Worm (Caenorhabditis elegans) whole organism, mixed stage, embryonic: ENCODE results near the gene rpb-4.
"Not testable (repeated sequence)": the region's sequence is repeated elsewhere in the genome, so short reads cannot be mapped to it uniquely, and the experiment has no call there.

Experiments used
- M03D4.4 ChIP-seq: sonication (generic microtip); optimal IDR thresholded peaks from 2 replicates; lab custom pipeline; 2017; ENCODE audit warnings: mild to moderate bottlenecking, missing genetic modification characterization, missing compliant biosample characterization
- bed-3 ChIP-seq: fragments of 200-800 bp; sonication (Bioruptor generic); optimal IDR thresholded peaks from 3 replicates; lab custom pipeline; 2018; ENCODE audit warnings: mild to moderate bottlenecking, missing genetic modification characterization, moderate library complexity, missing compliant biosample characterization
- blmp-1 ChIP-seq: fragments of 150-350 bp; optimal IDR thresholded peaks from 2 replicates; lab custom pipeline; 2014; ENCODE audit warnings: missing biosample characterization, missing genetic modification characterization
- ceh-39 ChIP-seq: fragments of 150-350 bp; optimal IDR thresholded peaks from 2 replicates; lab custom pipeline; 2014; ENCODE audit warnings: missing biosample characterization, missing genetic modification characterization
- ceh-43 ChIP-seq: fragments of 200-800 bp; sonication (Bioruptor generic); optimal IDR thresholded peaks from 2 replicates; lab custom pipeline; 2018; ENCODE audit warnings: mild to moderate bottlenecking, missing genetic modification characterization, moderate library complexity, missing compliant biosample characterization
- ces-1 ChIP-seq: fragments of 150-350 bp; optimal IDR thresholded peaks from 2 replicates; lab custom pipeline; 2014; ENCODE audit warnings: missing biosample characterization, missing genetic modification reagents, missing genetic modification characterization
- cnd-1 ChIP-seq: fragments of 200-800 bp; sonication (Bioruptor generic); optimal IDR thresholded peaks from 2 replicates; lab custom pipeline; 2018; ENCODE audit warnings: mild to moderate bottlenecking, missing genetic modification characterization, missing compliant biosample characterization
- drap-1 ChIP-seq: fragments of 200-800 bp; sonication (Bioruptor generic); optimal IDR thresholded peaks from 3 replicates; lab custom pipeline; 2018; ENCODE audit warnings: mild to moderate bottlenecking, missing genetic modification characterization, missing compliant biosample characterization
- elt-1 ChIP-seq: sonication (generic microtip); optimal IDR thresholded peaks from 2 replicates; lab custom pipeline; 2017; ENCODE audit warnings: missing genetic modification characterization, mild to moderate bottlenecking, missing compliant biosample characterization, antibody characterized with exemption, moderate library complexity, borderline replicate concordance; ENCODE audit not compliant: insufficient read depth
- elt-3 ChIP-seq: fragments of 150-350 bp; optimal IDR thresholded peaks from 2 replicates; lab custom pipeline; 2014; ENCODE audit warnings: missing biosample characterization, missing genetic modification characterization
- flh-1 ChIP-seq: fragments of 200-800 bp; sonication (Bioruptor generic); optimal IDR thresholded peaks from 2 replicates; lab custom pipeline; 2018; ENCODE audit warnings: mild to moderate bottlenecking, missing genetic modification characterization, moderate library complexity, missing compliant biosample characterization
- hlh-1 ChIP-seq: fragments of 150-350 bp; optimal IDR thresholded peaks from 2 replicates; lab custom pipeline; 2014; ENCODE audit warnings: missing biosample characterization, missing genetic modification reagents, missing genetic modification characterization
- lin-13 ChIP-seq: fragments of 150-350 bp; optimal IDR thresholded peaks from 2 replicates; lab custom pipeline; 2014; ENCODE audit warnings: missing biosample characterization, missing genetic modification characterization
- lin-32 ChIP-seq: fragments of 200-800 bp; sonication (Bioruptor generic); optimal IDR thresholded peaks from 2 replicates; lab custom pipeline; 2018; ENCODE audit warnings: mild to moderate bottlenecking, missing genetic modification characterization, missing compliant biosample characterization
- lsy-2 ChIP-seq: fragments of 150-350 bp; optimal IDR thresholded peaks from 2 replicates; lab custom pipeline; 2014; ENCODE audit warnings: missing biosample characterization, missing genetic modification characterization
- mab-5 ChIP-seq: fragments of 150-350 bp; optimal IDR thresholded peaks from 2 replicates; lab custom pipeline; 2014; ENCODE audit warnings: missing biosample characterization, missing genetic modification characterization
- mep-1 ChIP-seq: fragments of 150-350 bp; optimal IDR thresholded peaks from 2 replicates; lab custom pipeline; 2017; ENCODE audit warnings: missing biosample characterization, missing genetic modification reagents, missing genetic modification characterization, inconsistent platforms
- mls-2 ChIP-seq: sonication (generic microtip); optimal IDR thresholded peaks from 2 replicates; lab custom pipeline; 2016; ENCODE audit warnings: mild to moderate bottlenecking, missing genetic modification characterization, moderate library complexity, missing compliant biosample characterization
- nhr-12 ChIP-seq: fragments of 150-350 bp; optimal IDR thresholded peaks from 2 replicates; lab custom pipeline; 2014; ENCODE audit warnings: missing biosample characterization, missing genetic modification characterization
- nhr-2 ChIP-seq: fragments of 150-350 bp; optimal IDR thresholded peaks from 2 replicates; lab custom pipeline; 2014; ENCODE audit warnings: missing biosample characterization, missing genetic modification characterization
- nhr-28 ChIP-seq: fragments of 150-350 bp; optimal IDR thresholded peaks from 2 replicates; lab custom pipeline; 2014; ENCODE audit warnings: missing biosample characterization, missing genetic modification characterization
- pha-4 ChIP-seq: fragments of 150-350 bp; optimal IDR thresholded peaks from 2 replicates; lab custom pipeline; 2018; ENCODE audit warnings: missing biosample characterization, missing genetic modification reagents, missing genetic modification characterization
- sem-2 ChIP-seq: fragments of 200-800 bp; sonication (Bioruptor generic); optimal IDR thresholded peaks from 2 replicates; lab custom pipeline; 2018; ENCODE audit warnings: mild to moderate bottlenecking, missing genetic modification characterization, missing compliant biosample characterization
- snpc-4 ChIP-seq: fragments of 150-350 bp; optimal IDR thresholded peaks from 2 replicates; lab custom pipeline; 2014; ENCODE audit warnings: missing biosample characterization, missing genetic modification characterization
- sptf-1 ChIP-seq: sonication (generic microtip); optimal IDR thresholded peaks from 2 replicates; lab custom pipeline; 2017; ENCODE audit warnings: mild to moderate bottlenecking, missing genetic modification characterization, moderate library complexity, missing compliant biosample characterization
- tbx-8 ChIP-seq: fragments of 200-800 bp; sonication (Bioruptor generic); optimal IDR thresholded peaks from 2 replicates; lab custom pipeline; 2018; ENCODE audit warnings: mild to moderate bottlenecking, missing genetic modification characterization, moderate library complexity, missing compliant biosample characterization
- unc-120 ChIP-seq: sonication (generic microtip); optimal IDR thresholded peaks from 2 replicates; lab custom pipeline; 2017; ENCODE audit warnings: missing genetic modification characterization, missing compliant biosample characterization; ENCODE audit not compliant: poor library complexity, severe bottlenecking
- unc-39 ChIP-seq: fragments of 150-350 bp; optimal IDR thresholded peaks from 2 replicates; lab custom pipeline; 2014; ENCODE audit warnings: missing biosample characterization, missing genetic modification characterization
- unc-62 ChIP-seq: fragments of 150-350 bp; optimal IDR thresholded peaks from 2 replicates; lab custom pipeline; 2014; ENCODE audit warnings: missing biosample characterization, missing genetic modification reagents, missing genetic modification characterization
- zip-8 ChIP-seq: fragments of 150-350 bp; optimal IDR thresholded peaks from 2 replicates; lab custom pipeline; 2014; ENCODE audit warnings: missing biosample characterization, missing genetic modification characterization
- ztf-11 ChIP-seq: fragments of 150-350 bp; optimal IDR thresholded peaks from 2 replicates; lab custom pipeline; 2014; ENCODE audit warnings: missing biosample characterization, missing genetic modification characterization

Gene rpb-4

ce11 chrII:7368761-7369160, 5.5 kb upstream of the rpb-4 start, which contains the start of gene F43E2.6:
Gene F43E2.6 (minus strand): TSS chrII:7368861.
- TF ChIP-seq ztf-11 (tag; lab: Kevin White, UChicago) = no peak
- TF ChIP-seq lin-13 = no peak
- no peak for TF ChIP-seq ceh-39
- no peak for TF ChIP-seq hlh-1

- not testable (repeated sequence) for TF ChIP-seq M03D4.4, zip-8, mab-5 (tag; lab: Kevin White, UChicago)
Measured at ce11 chrII:7370195-7370594, 4.1 kb upstream of the rpb-4 start, which contains the start of gene F43E2.11. Gene F43E2.11 (minus strand): TSS chrII:7370295.

ce11 chrII:7374980-7375379, 685 bp downstream of the rpb-4 start, which contains the start of gene F43E2.1:
Gene F43E2.1 (plus strand): TSS chrII:7375280.
- TF ChIP-seq lin-32 (no peak), snpc-4 (no peak), hlh-1 (no peak), unc-39 (tag; lab: Kevin White, UChicago) (no peak), ztf-11 (tag; lab: Kevin White, UChicago) (no peak), mls-2 (no peak)

- TF ChIP-seq sem-2 (GFP tag; lab: Kevin White, UChicago) = no peak
- TF ChIP-seq ces-1 (GFP tag; lab: Kevin White, UChicago) = no peak
- no peak for TF ChIP-seq mab-5 (tag; lab: Kevin White, UChicago)
- no peak for TF ChIP-seq nhr-12 (tag; lab: Kevin White, UChicago)
- TF ChIP-seq mep-1 (tag; lab: Kevin White, UChicago) = no peak
- no peak for TF ChIP-seq nhr-28
- no peak for TF ChIP-seq lsy-2 (tag; lab: Kevin White, UChicago)
- no peak for TF ChIP-seq tbx-8 (GFP tag; lab: Kevin White, UChicago)
- TF ChIP-seq drap-1 (GFP tag; lab: Kevin White, UChicago) = no peak
- TF ChIP-seq elt-3 (tag; lab: Kevin White, UChicago) = no peak
- TF ChIP-seq lin-32 = no peak
Measured at ce11 chrII:7379021-7379420, 4.7 kb downstream of the rpb-4 start, which contains the start of gene C07D10.6. Gene C07D10.6 (plus strand): TSS chrII:7379321.

ce11 chrII:7381142-7381611, 6.9 kb downstream of the rpb-4 start, which contains the start of gene C07D10.5:
Gene C07D10.5 (plus strand): TSS chrII:7381561.
- peak; percentile 90 for TF ChIP-seq nhr-2 (tag; lab: Kevin White, UChicago)
- TF ChIP-seq mls-2 = no peak
- TF ChIP-seq ceh-39 = peak; percentile 25

ce11 chrII:7381947-7382346, 7.7 kb downstream of the rpb-4 start:
- TF ChIP-seq mls-2 (no peak), lin-32 (no peak), lin-13 (no peak), lsy-2 (tag; lab: Kevin White, UChicago) (no peak), ceh-43 (no peak), bed-3 (no peak), elt-3 (tag; lab: Kevin White, UChicago) (no peak), sptf-1 (tag; lab: Kevin White, UChicago) (no peak), pha-4 (tag; lab: Kevin White, UChicago) (no peak), flh-1 (GFP tag; lab: Kevin White, UChicago) (no peak), elt-1 (no peak), blmp-1 (tag; lab: Kevin White, UChicago) (no peak), ceh-39 (no peak), unc-120 (tag; lab: Kevin White, UChicago) (no peak), drap-1 (GFP tag; lab: Kevin White, UChicago) (no peak), mab-5 (tag; lab: Kevin White, UChicago) (no peak), nhr-2 (tag; lab: Kevin White, UChicago) (no peak), nhr-28 (no peak)

ce11 chrII:7385442-7385841, 11.1 kb downstream of the rpb-4 start, which contains the start of gene sre-3:
Gene sre-3 (plus strand): TSS chrII:7385742.
- TF ChIP-seq ztf-11 (tag; lab: Kevin White, UChicago) (no peak), cnd-1 (tag; lab: Kevin White, UChicago) (no peak), nhr-28 (no peak), sptf-1 (tag; lab: Kevin White, UChicago) (no peak), snpc-4 (no peak), unc-62 (no peak), nhr-2 (tag; lab: Kevin White, UChicago) (no peak)
